Fruit fly (Drosophila melanogaster): Measurements from ENCODE around the gene Elo68beta.

Elo68beta gene

DNA sequence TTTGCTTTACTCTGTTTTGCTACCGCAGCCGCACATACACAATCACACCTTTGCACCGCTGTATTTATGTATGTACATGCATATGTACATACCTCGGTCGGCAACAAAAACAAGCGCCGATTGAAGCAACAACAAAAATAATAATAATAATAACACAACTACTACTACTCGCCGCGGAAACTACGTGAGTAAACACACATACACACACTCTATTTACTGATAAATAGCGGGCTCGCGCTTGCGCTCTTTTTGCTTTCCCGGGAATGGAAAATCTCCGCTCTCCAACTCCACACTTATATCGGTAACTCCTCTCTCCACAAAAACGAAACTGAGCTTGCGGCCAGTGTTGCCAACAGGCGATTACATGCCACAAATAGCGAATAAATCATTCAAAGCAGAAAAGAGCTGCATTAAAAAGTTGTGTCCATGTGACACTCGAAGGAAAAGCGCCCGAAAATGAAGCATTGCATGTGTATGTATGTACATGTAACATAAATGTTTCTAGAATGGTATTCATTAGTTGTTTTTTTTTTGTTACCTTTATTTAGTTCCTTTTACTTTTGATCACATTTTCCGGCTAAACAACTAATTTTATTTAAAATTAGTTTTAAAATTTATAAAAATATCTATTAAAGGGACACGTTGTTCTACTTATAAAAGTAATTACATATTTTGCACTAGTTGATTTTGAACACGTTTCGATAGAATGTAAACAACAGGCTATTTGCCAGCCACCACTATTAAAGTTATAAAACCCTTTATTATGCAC, 17.3 kb upstream of the Elo68beta start:
- TF ChIP-seq CG15710 (tag; optimal IDR thresholded peaks at IDR 0.05) (no peak), CG14655 (GFP tag; optimal IDR thresholded peaks at IDR 0.05) (peak; percentile 2), CG17806 (tag; optimal IDR thresholded peaks at IDR 0.05) (no peak), CG13204 (GFP tag; optimal IDR thresholded peaks at IDR 0.05) (peak; percentile 64), D1 (tag; optimal IDR thresholded peaks at IDR 0.05) (no peak), CG32121 (GFP tag; IDR thresholded peaks at IDR 0.05) (peak; percentile 67), fd96Ca (GFP tag; IDR thresholded peaks at IDR 0.05) (peak; percentile 69; the same call in 2 of the 3 replicates), CG8301 (tag; optimal IDR thresholded peaks at IDR 0.05) (no peak), CG34367 (tag; optimal IDR thresholded peaks at IDR 0.05) (no peak), Pif1A (GFP tag; optimal IDR thresholded peaks at IDR 0.05) (peak; percentile 42), CG10348 (GFP tag; IDR thresholded peaks at IDR 0.05) (no peak), gl (tag; optimal IDR thresholded peaks at IDR 0.05) (peak; percentile 55), CG4496 (GFP tag; IDR thresholded peaks at IDR 0.05) (peak; percentile 59; the same call in 2 of the 3 replicates), Pif1B (GFP tag; optimal IDR thresholded peaks at IDR 0.05) (no peak), CG8159 (tag; optimal IDR thresholded peaks at IDR 0.05) (no peak), Ets98B (GFP tag; IDR thresholded peaks at IDR 0.05) (peak; percentile 65), rn (GFP tag; IDR thresholded peaks at IDR 0.05) (no peak), EcR (GFP tag; optimal IDR thresholded peaks at IDR 0.05) (peak; percentile 29), CG9948 (tag; optimal IDR thresholded peaks at IDR 0.05) (no peak), Snoo (tag; optimal IDR thresholded peaks at IDR 0.05) (no peak), CG12605 (GFP tag; IDR thresholded peaks at IDR 0.05) (peak; percentile 72)

DNA sequence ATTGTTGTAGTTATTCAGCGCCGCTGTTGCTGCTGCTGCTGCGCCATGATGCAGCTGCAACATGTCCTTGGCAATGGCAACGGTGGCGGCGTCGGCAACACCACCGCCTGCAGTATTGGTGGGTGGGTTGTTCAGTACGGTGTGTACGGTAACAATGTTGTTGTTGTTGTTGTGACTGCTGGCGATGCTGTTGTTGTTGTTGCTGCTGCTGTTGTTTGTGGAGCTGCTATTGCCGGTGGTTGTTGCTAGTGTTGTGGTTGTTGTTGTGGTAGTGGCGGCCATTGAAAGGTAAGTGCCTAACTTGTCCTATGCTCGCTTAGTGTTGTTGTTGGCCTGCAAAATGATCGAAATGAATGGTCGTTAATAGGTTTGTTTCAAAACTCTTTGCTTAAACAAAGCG, 16.2 kb upstream of the Elo68beta start:
- no peak for TF ChIP-seq CG8159 (tag; optimal IDR thresholded peaks at IDR 0.05)
- no peak for TF ChIP-seq CG14655 (GFP tag; optimal IDR thresholded peaks at IDR 0.05)
- TF ChIP-seq rn (GFP tag; IDR thresholded peaks at IDR 0.05), result no peak
- TF ChIP-seq gl (tag; optimal IDR thresholded peaks at IDR 0.05), result no peak

DNA sequence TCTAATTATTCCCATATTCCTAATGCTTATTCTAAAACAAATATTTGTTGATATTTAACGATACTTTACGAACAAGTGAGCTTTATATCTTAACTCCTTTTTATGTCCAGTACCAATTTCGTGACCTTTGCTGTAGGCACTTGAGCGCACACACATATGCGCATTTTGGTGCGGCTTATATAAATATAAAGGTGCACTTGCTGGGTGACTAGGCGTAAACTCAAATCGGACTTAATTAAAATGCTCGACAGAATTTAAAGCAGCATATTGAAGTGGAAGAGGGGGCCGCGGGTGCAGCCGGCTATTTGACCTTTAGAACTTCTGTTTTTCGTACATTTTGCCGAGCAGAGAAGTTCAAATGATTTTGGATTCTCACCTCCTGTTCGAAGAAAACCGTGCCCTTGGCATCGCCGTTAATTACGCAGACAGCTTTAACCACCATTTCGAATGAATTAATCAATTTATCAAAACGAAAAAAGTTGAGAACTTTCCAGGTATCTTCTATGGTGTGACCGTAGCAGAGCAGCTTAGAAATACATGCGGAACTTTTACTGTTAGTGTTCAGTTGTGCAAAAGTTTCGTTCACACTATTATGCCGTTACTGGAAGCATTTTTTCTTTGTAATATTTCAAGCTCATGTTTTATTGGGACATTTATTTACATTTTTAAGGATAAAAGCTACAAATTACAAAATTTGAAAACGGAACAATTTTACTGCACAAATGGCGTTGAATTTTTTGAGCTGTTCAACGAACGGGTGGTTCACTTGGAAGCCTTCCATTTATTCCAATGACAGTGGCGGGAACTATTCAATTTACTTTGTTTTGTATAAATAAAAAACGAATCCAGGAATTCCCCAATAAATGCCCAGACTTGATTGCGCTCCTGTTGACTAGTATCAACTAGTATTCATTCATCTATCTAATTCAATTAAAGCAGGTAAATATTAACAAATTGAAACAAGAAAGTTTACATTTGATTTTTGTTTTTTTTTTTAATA, 12.0 kb upstream of the Elo68beta start, which contains the start of gene Sod1:
TSS of gene Sod1 (minus strand) at position 543 of the 1,000 bp plus-strand sequence.
- no peak for TF ChIP-seq fd96Ca (GFP tag; IDR thresholded peaks at IDR 0.05)
- peak; percentile 76 for TF ChIP-seq gl (tag; optimal IDR thresholded peaks at IDR 0.05)
- TF ChIP-seq CG32121 (GFP tag; IDR thresholded peaks at IDR 0.05), result no peak
- TF ChIP-seq CG15710 (tag; optimal IDR thresholded peaks at IDR 0.05), result peak; percentile 41
- TF ChIP-seq EcR (GFP tag; optimal IDR thresholded peaks at IDR 0.05), result peak; percentile 78
- TF ChIP-seq CG13204 (GFP tag; optimal IDR thresholded peaks at IDR 0.05), result no peak
- peak; percentile 63 for TF ChIP-seq CG12605 (GFP tag; IDR thresholded peaks at IDR 0.05)
- peak; percentile 74 for TF ChIP-seq Pif1A (GFP tag; optimal IDR thresholded peaks at IDR 0.05)
- no peak for TF ChIP-seq D1 (tag; optimal IDR thresholded peaks at IDR 0.05)
- peak; percentile 41 for TF ChIP-seq CG8159 (tag; optimal IDR thresholded peaks at IDR 0.05)
- peak; percentile 65 for TF ChIP-seq Snoo (tag; optimal IDR thresholded peaks at IDR 0.05)
- no peak for TF ChIP-seq rn (GFP tag; IDR thresholded peaks at IDR 0.05)
- TF ChIP-seq CG10348 (GFP tag; IDR thresholded peaks at IDR 0.05), result no peak
- peak; percentile 51 for TF ChIP-seq Pif1B (GFP tag; optimal IDR thresholded peaks at IDR 0.05)
- TF ChIP-seq CG34367 (tag; optimal IDR thresholded peaks at IDR 0.05), result peak; percentile 53
- TF ChIP-seq Ets98B (GFP tag; IDR thresholded peaks at IDR 0.05), result peak; percentile 58; the same call in 1 of the 2 replicates
- no peak for TF ChIP-seq CG14655 (GFP tag; optimal IDR thresholded peaks at IDR 0.05)
- TF ChIP-seq CG4496 (GFP tag; IDR thresholded peaks at IDR 0.05), result peak; percentile 62; the same call in 1 of the 3 replicates
- TF ChIP-seq CG17806 (tag; optimal IDR thresholded peaks at IDR 0.05), result no peak
- peak; percentile 46 for TF ChIP-seq CG8301 (tag; optimal IDR thresholded peaks at IDR 0.05)
- TF ChIP-seq CG9948 (tag; optimal IDR thresholded peaks at IDR 0.05), result no peak

DNA sequence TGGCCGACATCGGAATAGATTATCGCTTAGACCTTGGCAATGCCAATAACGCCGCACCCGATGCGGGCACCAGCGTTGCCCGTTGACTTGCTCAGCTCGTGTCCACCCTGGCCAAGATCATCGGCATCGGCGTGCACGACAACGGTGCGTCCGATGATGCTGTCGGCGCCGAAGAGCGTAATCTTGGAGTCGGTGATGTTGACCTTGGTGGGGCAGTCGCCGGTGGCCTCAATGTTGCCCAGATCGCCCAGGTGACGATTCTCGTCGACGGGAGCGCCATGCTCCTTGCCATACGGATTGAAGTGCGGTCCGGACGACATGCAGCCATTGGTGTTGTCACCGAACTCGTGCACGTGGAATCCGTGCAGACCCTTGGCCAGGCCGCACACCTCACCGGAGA, 10.9 kb upstream of the Elo68beta start:
- TF ChIP-seq Pif1A (GFP tag; optimal IDR thresholded peaks at IDR 0.05) (no peak), rn (GFP tag; IDR thresholded peaks at IDR 0.05) (peak; percentile 46; the same call in 1 of the 2 replicates)

DNA sequence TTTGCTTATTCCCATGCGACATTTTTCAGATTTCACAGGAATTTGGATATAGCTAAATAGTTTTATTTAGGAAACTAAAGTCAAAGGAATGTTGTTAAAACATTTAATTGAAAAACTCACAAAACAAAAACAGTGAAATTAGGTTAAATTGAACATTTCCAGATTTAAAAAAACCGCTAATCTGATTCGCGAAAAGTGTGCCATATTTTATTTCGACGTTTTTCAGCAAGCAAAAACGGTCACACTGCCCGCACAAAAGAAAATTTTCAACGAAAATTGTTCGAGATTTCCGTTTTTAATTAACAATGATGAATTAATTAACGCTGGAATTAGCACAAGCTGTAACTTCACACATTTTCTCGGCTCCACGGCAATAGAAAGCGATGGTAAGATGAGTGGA, 8.0 kb upstream of the Elo68beta start, which contains the start of the genes CG34012 and emei:
TSS of gene CG34012 (minus strand) at position 52 of the 400 bp plus-strand sequence.
TSS of gene emei (plus strand) at position 237 of the 400 bp plus-strand sequence.
- TF ChIP-seq Pif1A (GFP tag; optimal IDR thresholded peaks at IDR 0.05), result no peak
- TF ChIP-seq fd96Ca (GFP tag; IDR thresholded peaks at IDR 0.05), result no peak
- TF ChIP-seq CG12605 (GFP tag; IDR thresholded peaks at IDR 0.05), result no peak
- no peak for TF ChIP-seq D1 (tag; optimal IDR thresholded peaks at IDR 0.05)
- TF ChIP-seq CG8159 (tag; optimal IDR thresholded peaks at IDR 0.05), result no peak
- TF ChIP-seq CG4496 (GFP tag; IDR thresholded peaks at IDR 0.05), result no peak
- no peak for TF ChIP-seq Snoo (tag; optimal IDR thresholded peaks at IDR 0.05)
- TF ChIP-seq EcR (GFP tag; optimal IDR thresholded peaks at IDR 0.05), result no peak
- TF ChIP-seq gl (tag; optimal IDR thresholded peaks at IDR 0.05), result no peak
- TF ChIP-seq CG13204 (GFP tag; optimal IDR thresholded peaks at IDR 0.05), result no peak
- no peak for TF ChIP-seq CG32121 (GFP tag; IDR thresholded peaks at IDR 0.05)
- no peak for TF ChIP-seq Ets98B (GFP tag; IDR thresholded peaks at IDR 0.05)
- TF ChIP-seq CG9948 (tag; optimal IDR thresholded peaks at IDR 0.05), result no peak
- no peak for TF ChIP-seq CG17806 (tag; optimal IDR thresholded peaks at IDR 0.05)
- no peak for TF ChIP-seq CG8301 (tag; optimal IDR thresholded peaks at IDR 0.05)
